Fruit fly (Drosophila melanogaster) ovary, adult (tissue): ENCODE results near the gene Cpr65Ay.

ENCODE experiments used
- CG17801 ChIP-seq: fragments of 200-800 bp; optimal IDR thresholded peaks from 2 replicates; lab custom pipeline; 2019; ENCODE audit warnings: missing biosample characterization, mild to moderate bottlenecking, missing genetic modification characterization, moderate library complexity; ENCODE audit not compliant: partially characterized antibody

Gene Cpr65Ay

dm6 chr3L:6136691-6137090, 21.7 kb downstream of the Cpr65Ay start, which contains the start of gene Lcp65Af:
Lcp65Af (minus strand) TSS chr3L:6136791.
- no peak for TF ChIP-seq CG17801 (GFP tag; lab: Kevin White, UChicago)

- no peak for TF ChIP-seq CG17801 (GFP tag; lab: Kevin White, UChicago)
Observed at dm6 chr3L:6135174-6135573, 23.3 kb downstream of the Cpr65Ay start, which contains the start of gene Lcp65Ag1. Lcp65Ag1 (minus strand) TSS chr3L:6135274.

- no peak for TF ChIP-seq CG17801 (GFP tag; lab: Kevin White, UChicago)
Observed at dm6 chr3L:6133546-6133945, 24.9 kb downstream of the Cpr65Ay start, which contains the start of gene Lcp65Ag2. Lcp65Ag2 (minus strand) TSS chr3L:6133593.

dm6 chr3L:6132009-6132408, 26.4 kb downstream of the Cpr65Ay start, which contains the start of gene Cpr65Au:
Cpr65Au (minus strand) TSS chr3L:6132109.
- TF ChIP-seq CG17801 (GFP tag; lab: Kevin White, UChicago), result no peak

dm6 chr3L:6130944-6131343, 27.5 kb downstream of the Cpr65Ay start, which contains the start of gene Lcp65Ag3:
Lcp65Ag3 (minus strand) TSS chr3L:6130989.
- no peak for TF ChIP-seq CG17801 (GFP tag; lab: Kevin White, UChicago)

dm6 chr3L:6129591-6129990, 28.8 kb downstream of the Cpr65Ay start:
- no peak for TF ChIP-seq CG17801 (GFP tag; lab: Kevin White, UChicago)

dm6 chr3L:6125409-6125689, 33.1 kb downstream of the Cpr65Ay start:
- no peak for TF ChIP-seq CG17801 (GFP tag; lab: Kevin White, UChicago)

- TF ChIP-seq CG17801 (GFP tag; lab: Kevin White, UChicago), result no peak
Observed at dm6 chr3L:6124616-6125408, 33.6 kb downstream of the Cpr65Ay start.

- TF ChIP-seq CG17801 (GFP tag; lab: Kevin White, UChicago), result no peak
Observed at dm6 chr3L:6116881-6117280, 41.5 kb downstream of the Cpr65Ay start.

dm6 chr3L:6115505-6115904, 42.9 kb downstream of the Cpr65Ay start:
- no peak for TF ChIP-seq CG17801 (GFP tag; lab: Kevin White, UChicago)

dm6 chr3L:6111458-6111857, 47.0 kb downstream of the Cpr65Ay start:
- no peak for TF ChIP-seq CG17801 (GFP tag; lab: Kevin White, UChicago)

- TF ChIP-seq CG17801 (GFP tag; lab: Kevin White, UChicago), result no peak
Observed at dm6 chr3L:6110673-6111449, 47.6 kb downstream of the Cpr65Ay start.

dm6 chr3L:6108264-6109060, 50.0 kb downstream of the Cpr65Ay start:
- no peak for TF ChIP-seq CG17801 (GFP tag; lab: Kevin White, UChicago)
